Fruit fly (Drosophila melanogaster) whole organism, adult: ENCODE measurements around the gene Gyf.
"Not testable (repeated sequence)": the region's sequence is repeated elsewhere in the genome, so short reads cannot be mapped to it uniquely, and the experiment has no call there.

Experiments
- CG11617 ChIP-seq: fragments of 200-800 bp; sonication (Bioruptor generic); optimal IDR thresholded peaks from 2 replicates; lab custom pipeline; 2017; ENCODE audit warnings: mild to moderate bottlenecking, missing biosample characterization, missing genetic modification reagents, missing genetic modification characterization
- CG12768 ChIP-seq: fragments of 200-800 bp; sonication (Bioruptor generic); optimal IDR thresholded peaks from 2 replicates; lab custom pipeline; 2017; ENCODE audit warnings: missing biosample characterization, missing genetic modification characterization, mild to moderate bottlenecking, moderate library complexity, missing genetic modification reagents
- CG14711 ChIP-seq: fragments of 200-800 bp; sonication (Bioruptor generic); optimal IDR thresholded peaks from 2 replicates; lab custom pipeline; 2018; ENCODE audit warnings: missing biosample characterization, mild to moderate bottlenecking, missing genetic modification characterization, moderate library complexity
- CG1620 ChIP-seq: fragments of 200-800 bp; sonication (Bioruptor generic); optimal IDR thresholded peaks from 2 replicates; lab custom pipeline; 2016; ENCODE audit warnings: missing biosample characterization, missing genetic modification characterization
- CG33017 ChIP-seq: fragments of 200-800 bp; sonication (Bioruptor generic); optimal IDR thresholded peaks from 2 replicates; lab custom pipeline; 2018; ENCODE audit warnings: missing biosample characterization, mild to moderate bottlenecking, missing genetic modification characterization, moderate library complexity
- CG5204 ChIP-seq: fragments of 200-800 bp; sonication (Bioruptor generic); optimal IDR thresholded peaks from 2 replicates; lab custom pipeline; 2016; ENCODE audit warnings: missing biosample characterization, missing genetic modification characterization
- CG7045 ChIP-seq: fragments of 200-800 bp; sonication (Bioruptor generic); optimal IDR thresholded peaks from 2 replicates; lab custom pipeline; 2017; ENCODE audit warnings: missing biosample characterization, mild to moderate bottlenecking, missing genetic modification characterization
- CG7101 ChIP-seq: fragments of 200-800 bp; sonication (Bioruptor generic); optimal IDR thresholded peaks from 2 replicates; lab custom pipeline; 2018; ENCODE audit warnings: missing biosample characterization, mild to moderate bottlenecking, missing genetic modification characterization, moderate library complexity
- Clk ChIP-seq: fragments of 200-800 bp; sonication (Bioruptor generic); optimal IDR thresholded peaks from 2 replicates; lab custom pipeline; 2017; ENCODE audit warnings: missing biosample characterization, missing genetic modification characterization
- Crg-1 ChIP-seq: fragments of 200-800 bp; sonication (Bioruptor generic); optimal IDR thresholded peaks from 2 replicates; lab custom pipeline; 2016; ENCODE audit warnings: missing biosample characterization, missing genetic modification characterization
- Hr96 ChIP-seq: fragments of 200-800 bp; sonication (Bioruptor generic); optimal IDR thresholded peaks from 2 replicates; lab custom pipeline; 2016; ENCODE audit warnings: missing biosample characterization, missing genetic modification characterization
- Mnt ChIP-seq: fragments of 200-800 bp; sonication (Bioruptor generic); optimal IDR thresholded peaks from 2 replicates; lab custom pipeline; 2016; ENCODE audit warnings: missing biosample characterization, mild to moderate bottlenecking, missing genetic modification characterization
- bab1 ChIP-seq: fragments of 200-800 bp; sonication (Bioruptor generic); optimal IDR thresholded peaks from 3 replicates; lab custom pipeline; 2019; ENCODE audit warnings: missing biosample characterization, mild to moderate bottlenecking, missing genetic modification characterization, moderate library complexity
- cic ChIP-seq: fragments of 200-800 bp; sonication (Bioruptor generic); optimal IDR thresholded peaks from 2 replicates; lab custom pipeline; 2017; ENCODE audit warnings: missing biosample characterization, mild to moderate bottlenecking, missing genetic modification characterization, moderate library complexity
- cnc ChIP-seq, 2 experiments: fragments of >200 bp; optimal IDR thresholded peaks; 2 replicates each; lab custom pipeline; 2017
- kay ChIP-seq: fragments of 200-800 bp; sonication (Bioruptor generic); peaks from one replicate; lab custom pipeline; 2016; ENCODE audit warnings: missing biosample characterization, missing genetic modification characterization, borderline replicate concordance
- ovo ChIP-seq: fragments of 200-800 bp; sonication (Bioruptor generic); optimal IDR thresholded peaks from 2 replicates; lab custom pipeline; 2016; ENCODE audit warnings: missing biosample characterization, missing genetic modification characterization
- pad ChIP-seq: fragments of 200-800 bp; sonication (Bioruptor generic); optimal IDR thresholded peaks from 3 replicates; lab custom pipeline; 2017; ENCODE audit warnings: missing biosample characterization, missing genetic modification characterization, mild to moderate bottlenecking, moderate library complexity, missing genetic modification reagents
- tj ChIP-seq: fragments of 200-800 bp; sonication (Bioruptor generic); optimal IDR thresholded peaks from 3 replicates; lab custom pipeline; 2017; ENCODE audit warnings: missing biosample characterization, mild to moderate bottlenecking, missing genetic modification characterization, moderate library complexity
- toe ChIP-seq: fragments of 200-800 bp; sonication (Bioruptor generic); optimal IDR thresholded peaks from 2 replicates; lab custom pipeline; 2016; ENCODE audit warnings: missing biosample characterization, missing genetic modification characterization

Gyf gene

dm6 chr4:866437-867216 lies at the start of gene Gyf:
Gene Gyf (minus strand): TSS chr4:867025.
- TF ChIP-seq CG7045: peak; percentile 14
- peak; percentile 49 for TF ChIP-seq bab1 (GFP tag; lab: Kevin White, UChicago)
- no peak for TF ChIP-seq cnc (optimal IDR thresholded peaks at IDR 0.05; lab: Kevin White, UChicago)
- TF ChIP-seq cic (GFP tag; lab: Kevin White, UChicago): no peak
- peak; percentile 33 for TF ChIP-seq Mnt (GFP tag; lab: Kevin White, UChicago)
- TF ChIP-seq CG1620: peak; percentile 14
- TF ChIP-seq tj (GFP tag; lab: Kevin White, UChicago): no peak
- no peak for TF ChIP-seq CG12768 (GFP tag; lab: Kevin White, UChicago)
- TF ChIP-seq CG5204: no peak
- no peak for TF ChIP-seq CG33017 (tag; lab: Kevin White, UChicago)
- TF ChIP-seq CG11617 (GFP tag; lab: Kevin White, UChicago): no peak
- TF ChIP-seq kay: peak; percentile 77
- peak; percentile 28 for TF ChIP-seq CG14711 (tag; lab: Kevin White, UChicago)
- peak; percentile 37 for TF ChIP-seq Clk
- TF ChIP-seq pad (GFP tag; lab: Kevin White, UChicago): no peak
- no peak for TF ChIP-seq ovo (GFP tag; lab: Kevin White, UChicago)

dm6 chr4:912231-912630 lies 45.4 kb upstream of the Gyf start, which contains the start of gene unc-13:
Gene unc-13 (minus strand): TSS chr4:912331.
- not testable (repeated sequence) for TF ChIP-seq pad (GFP tag; lab: Kevin White, UChicago); CG7101 (tag; lab: Kevin White, UChicago); tj (GFP tag; lab: Kevin White, UChicago)

- TF ChIP-seq tj (GFP tag; lab: Kevin White, UChicago) (no peak), kay (peak; percentile 92), CG5204 (no peak)
Observed at dm6 chr4:909134-909533, 42.3 kb upstream of the Gyf start.

- no peak for TF ChIP-seq tj (GFP tag; lab: Kevin White, UChicago)
- TF ChIP-seq toe: no peak
- no peak for TF ChIP-seq cic (GFP tag; lab: Kevin White, UChicago)
- TF ChIP-seq Mnt (GFP tag; lab: Kevin White, UChicago): no peak
- peak; percentile 17 for TF ChIP-seq bab1 (GFP tag; lab: Kevin White, UChicago)
Observed at dm6 chr4:904667-905066, 37.8 kb upstream of the Gyf start.

dm6 chr4:896134-896533 lies 29.3 kb upstream of the Gyf start:
- TF ChIP-seq CG7101 (tag; lab: Kevin White, UChicago) (no peak), toe (no peak), ovo (GFP tag; lab: Kevin White, UChicago) (no peak), CG14711 (tag; lab: Kevin White, UChicago) (no peak), CG11617 (GFP tag; lab: Kevin White, UChicago) (no peak), bab1 (GFP tag; lab: Kevin White, UChicago) (no peak), CG7045 (no peak), Crg-1 (GFP tag; lab: Kevin White, UChicago) (no peak), CG33017 (tag; lab: Kevin White, UChicago) (no peak), tj (GFP tag; lab: Kevin White, UChicago) (no peak), kay (no peak), cnc (optimal IDR thresholded peaks at IDR 0.05; lab: Kevin White, UChicago) (no peak), pad (GFP tag; lab: Kevin White, UChicago) (no peak), CG1620 (no peak), cic (GFP tag; lab: Kevin White, UChicago) (no peak), Mnt (GFP tag; lab: Kevin White, UChicago) (no peak), CG12768 (GFP tag; lab: Kevin White, UChicago) (no peak), Hr96 (GFP tag; lab: Kevin White, UChicago) (no peak)

dm6 chr4:879061-879708 lies 12.4 kb upstream of the Gyf start:
- TF ChIP-seq CG14711 (tag; lab: Kevin White, UChicago) (peak; percentile 19), CG1620 (no peak), kay (peak; percentile 27), CG11617 (GFP tag; lab: Kevin White, UChicago) (no peak), Clk (no peak), CG33017 (tag; lab: Kevin White, UChicago) (no peak)

- no peak for TF ChIP-seq Hr96 (GFP tag; lab: Kevin White, UChicago)
- no peak for TF ChIP-seq ovo (GFP tag; lab: Kevin White, UChicago)
- no peak for TF ChIP-seq CG1620
- no peak for TF ChIP-seq CG33017 (tag; lab: Kevin White, UChicago)
- TF ChIP-seq kay: no peak
- no peak for TF ChIP-seq tj (GFP tag; lab: Kevin White, UChicago)
- no peak for TF ChIP-seq Mnt (GFP tag; lab: Kevin White, UChicago)
- no peak for TF ChIP-seq Crg-1 (GFP tag; lab: Kevin White, UChicago)
- TF ChIP-seq pad (GFP tag; lab: Kevin White, UChicago): no peak
- TF ChIP-seq cnc (optimal IDR thresholded peaks at IDR 0.05; lab: Kevin White, UChicago): no peak
- TF ChIP-seq CG14711 (tag; lab: Kevin White, UChicago): no peak
- TF ChIP-seq CG5204: no peak
- no peak for TF ChIP-seq bab1 (GFP tag; lab: Kevin White, UChicago)
- TF ChIP-seq CG7045: no peak
- no peak for TF ChIP-seq cic (GFP tag; lab: Kevin White, UChicago)
- no peak for TF ChIP-seq toe
- no peak for TF ChIP-seq CG7101 (tag; lab: Kevin White, UChicago)
- TF ChIP-seq Clk: no peak
- no peak for TF ChIP-seq CG12768 (GFP tag; lab: Kevin White, UChicago)
Observed at dm6 chr4:867937-868336, 1.1 kb upstream of the Gyf start.
